Fruit fly (Drosophila melanogaster): Measurements from ENCODE around the gene CG15021.
A peak's percentile ranks its signal among the peaks of the same experiment; 100 is the strongest.

CG15021 gene

DNA sequence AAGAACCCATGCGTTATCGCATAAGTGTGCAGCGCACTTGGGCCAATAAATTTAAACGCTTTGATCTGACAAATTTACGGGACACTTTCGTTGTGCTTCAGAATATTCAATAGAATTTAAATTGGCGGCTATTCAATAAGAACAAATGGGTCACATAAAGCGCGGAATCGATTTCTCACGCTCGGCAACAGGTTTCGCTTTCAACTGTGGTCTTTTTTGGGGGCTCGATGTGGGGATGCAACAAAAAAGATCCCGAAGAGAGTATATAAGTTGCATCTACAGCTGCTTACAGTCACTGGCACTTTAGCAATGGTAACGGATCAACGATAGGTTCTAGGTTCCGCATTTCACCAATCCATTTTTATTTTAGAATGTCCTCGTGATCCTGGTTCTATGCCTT is 36.2 kb downstream of the CG15021 start, which contains the start of gene CG11349:
CG11349 (plus strand) TSS at position 301 of the 400 bp plus-strand sequence.
- TF ChIP-seq Clk (GFP tag; optimal IDR thresholded peaks at IDR 0.05) (no peak), CG1620 (GFP tag; optimal IDR thresholded peaks at IDR 0.05) (no peak), CG5204 (GFP tag; optimal IDR thresholded peaks at IDR 0.05) (no peak), bab1 (GFP tag; optimal IDR thresholded peaks at IDR 0.05) (no peak)

DNA sequence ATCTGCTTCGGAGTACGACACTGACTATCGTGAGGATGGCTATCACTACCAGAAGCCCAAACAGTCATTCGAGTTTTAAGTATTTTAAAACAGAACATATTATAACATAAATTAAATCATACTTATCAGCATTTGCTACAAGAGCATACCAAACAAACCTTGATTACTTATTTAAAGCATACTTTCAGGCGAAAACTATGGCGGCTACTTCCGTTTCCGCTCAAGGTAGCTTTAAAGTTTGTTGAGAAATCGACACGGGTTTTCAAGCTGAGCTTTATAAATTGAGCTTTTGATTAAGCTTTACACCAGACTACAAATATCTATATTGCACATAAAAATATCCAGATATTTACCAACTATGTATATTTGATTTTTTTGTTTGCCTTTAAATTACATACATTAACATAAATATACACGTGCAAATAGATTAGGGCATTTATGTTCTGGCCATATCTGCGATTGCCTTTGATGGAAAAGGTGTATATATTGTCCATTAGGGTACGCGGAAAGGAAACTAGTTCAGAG is 38.5 kb downstream of the CG15021 start:
- peak; percentile 48 for TF ChIP-seq CG7045 (GFP tag; optimal IDR thresholded peaks at IDR 0.05)
- TF ChIP-seq CG14711 (tag; optimal IDR thresholded peaks at IDR 0.05): peak; percentile 23
- TF ChIP-seq bab1 (GFP tag; optimal IDR thresholded peaks at IDR 0.05): peak; percentile 91
- no peak for TF ChIP-seq CG11617 (GFP tag; optimal IDR thresholded peaks at IDR 0.05)

dm6 chr3L:4475704-4476103 is 39.2 kb downstream of the CG15021 start:
- TF ChIP-seq cnc (optimal IDR thresholded peaks at IDR 0.05): no peak
- TF ChIP-seq Hr96 (GFP tag; optimal IDR thresholded peaks at IDR 0.05): no peak
- TF ChIP-seq toe (GFP tag; optimal IDR thresholded peaks at IDR 0.05): no peak
- TF ChIP-seq CG7045 (GFP tag; optimal IDR thresholded peaks at IDR 0.05): no peak
- no peak for TF ChIP-seq Crg-1 (GFP tag; optimal IDR thresholded peaks at IDR 0.05)
- no peak for TF ChIP-seq pad (GFP tag; optimal IDR thresholded peaks at IDR 0.05)
- no peak for TF ChIP-seq cic (GFP tag; optimal IDR thresholded peaks at IDR 0.05)
- TF ChIP-seq Clk (GFP tag; optimal IDR thresholded peaks at IDR 0.05): no peak
- no peak for TF ChIP-seq CG5204 (GFP tag; optimal IDR thresholded peaks at IDR 0.05)
- TF ChIP-seq CG12768 (GFP tag; optimal IDR thresholded peaks at IDR 0.05): no peak
- no peak for TF ChIP-seq kay (GFP tag; ENCODE audit: borderline replicate concordance)
- no peak for TF ChIP-seq ovo (GFP tag; optimal IDR thresholded peaks at IDR 0.05)
- TF ChIP-seq bab1 (GFP tag; optimal IDR thresholded peaks at IDR 0.05): no peak

dm6 chr3L:4477656-4478254 is 41.2 kb downstream of the CG15021 start:
- TF ChIP-seq cic (GFP tag; optimal IDR thresholded peaks at IDR 0.05) (no peak), Crg-1 (GFP tag; optimal IDR thresholded peaks at IDR 0.05) (no peak), CG11617 (GFP tag; optimal IDR thresholded peaks at IDR 0.05) (no peak), bab1 (GFP tag; optimal IDR thresholded peaks at IDR 0.05) (no peak), Clk (GFP tag; optimal IDR thresholded peaks at IDR 0.05) (no peak), cnc (optimal IDR thresholded peaks at IDR 0.05) (no peak), CG7045 (GFP tag; optimal IDR thresholded peaks at IDR 0.05) (no peak), toe (GFP tag; optimal IDR thresholded peaks at IDR 0.05) (no peak), ovo (GFP tag; optimal IDR thresholded peaks at IDR 0.05) (no peak), CG14711 (tag; optimal IDR thresholded peaks at IDR 0.05) (no peak), CG33017 (tag; optimal IDR thresholded peaks at IDR 0.05) (no peak), pad (GFP tag; optimal IDR thresholded peaks at IDR 0.05) (no peak), Hr96 (GFP tag; optimal IDR thresholded peaks at IDR 0.05) (no peak), tj (GFP tag; optimal IDR thresholded peaks at IDR 0.05) (no peak), kay (GFP tag; ENCODE audit: borderline replicate concordance) (no peak), Mnt (GFP tag; optimal IDR thresholded peaks at IDR 0.05) (no peak), CG7101 (tag; optimal IDR thresholded peaks at IDR 0.05) (no peak), CG5204 (GFP tag; optimal IDR thresholded peaks at IDR 0.05) (no peak)

- TF ChIP-seq kay (GFP tag; ENCODE audit: borderline replicate concordance): no peak
- TF ChIP-seq CG7101 (tag; optimal IDR thresholded peaks at IDR 0.05): no peak
- no peak for TF ChIP-seq CG5204 (GFP tag; optimal IDR thresholded peaks at IDR 0.05)
- no peak for TF ChIP-seq bab1 (GFP tag; optimal IDR thresholded peaks at IDR 0.05)
- no peak for TF ChIP-seq Clk (GFP tag; optimal IDR thresholded peaks at IDR 0.05)
- TF ChIP-seq CG11617 (GFP tag; optimal IDR thresholded peaks at IDR 0.05): no peak
- no peak for TF ChIP-seq toe (GFP tag; optimal IDR thresholded peaks at IDR 0.05)
- no peak for TF ChIP-seq CG14711 (tag; optimal IDR thresholded peaks at IDR 0.05)
- no peak for TF ChIP-seq CG1620 (GFP tag; optimal IDR thresholded peaks at IDR 0.05)
- no peak for TF ChIP-seq ovo (GFP tag; optimal IDR thresholded peaks at IDR 0.05)
- TF ChIP-seq pad (GFP tag; optimal IDR thresholded peaks at IDR 0.05): no peak
- TF ChIP-seq tj (GFP tag; optimal IDR thresholded peaks at IDR 0.05): no peak
- TF ChIP-seq CG7045 (GFP tag; optimal IDR thresholded peaks at IDR 0.05): no peak
- no peak for TF ChIP-seq cic (GFP tag; optimal IDR thresholded peaks at IDR 0.05)
- TF ChIP-seq CG33017 (tag; optimal IDR thresholded peaks at IDR 0.05): no peak
- no peak for TF ChIP-seq Crg-1 (GFP tag; optimal IDR thresholded peaks at IDR 0.05)
- no peak for TF ChIP-seq cnc (optimal IDR thresholded peaks at IDR 0.05)
- no peak for TF ChIP-seq CG12768 (GFP tag; optimal IDR thresholded peaks at IDR 0.05)
Measured at dm6 chr3L:4479938-4480337, 43.4 kb downstream of the CG15021 start, which contains the start of gene CG7465. Gene CG7465 (plus strand): TSS chr3L:4480283.

- TF ChIP-seq kay (GFP tag; ENCODE audit: borderline replicate concordance) (no peak), CG33017 (tag; optimal IDR thresholded peaks at IDR 0.05) (no peak), Mnt (GFP tag; optimal IDR thresholded peaks at IDR 0.05) (no peak), tj (GFP tag; optimal IDR thresholded peaks at IDR 0.05) (no peak), cic (GFP tag; optimal IDR thresholded peaks at IDR 0.05) (no peak), Clk (GFP tag; optimal IDR thresholded peaks at IDR 0.05) (no peak), cnc (optimal IDR thresholded peaks at IDR 0.05) (no peak), CG12768 (GFP tag; optimal IDR thresholded peaks at IDR 0.05) (no peak)
Measured at dm6 chr3L:4480764-4481163, 44.2 kb downstream of the CG15021 start.

- no peak for TF ChIP-seq CG7045 (GFP tag; optimal IDR thresholded peaks at IDR 0.05)
- no peak for TF ChIP-seq Hr96 (GFP tag; optimal IDR thresholded peaks at IDR 0.05)
- no peak for TF ChIP-seq toe (GFP tag; optimal IDR thresholded peaks at IDR 0.05)
- no peak for TF ChIP-seq cnc (optimal IDR thresholded peaks at IDR 0.05)
- TF ChIP-seq Mnt (GFP tag; optimal IDR thresholded peaks at IDR 0.05): no peak
- TF ChIP-seq tj (GFP tag; optimal IDR thresholded peaks at IDR 0.05): no peak
- no peak for TF ChIP-seq CG11617 (GFP tag; optimal IDR thresholded peaks at IDR 0.05)
- TF ChIP-seq Crg-1 (GFP tag; optimal IDR thresholded peaks at IDR 0.05): no peak
- TF ChIP-seq bab1 (GFP tag; optimal IDR thresholded peaks at IDR 0.05): no peak
- TF ChIP-seq CG12768 (GFP tag; optimal IDR thresholded peaks at IDR 0.05): no peak
- TF ChIP-seq CG7101 (tag; optimal IDR thresholded peaks at IDR 0.05): no peak
- no peak for TF ChIP-seq kay (GFP tag; ENCODE audit: borderline replicate concordance)
- no peak for TF ChIP-seq CG14711 (tag; optimal IDR thresholded peaks at IDR 0.05)
- TF ChIP-seq Clk (GFP tag; optimal IDR thresholded peaks at IDR 0.05): no peak
- no peak for TF ChIP-seq ovo (GFP tag; optimal IDR thresholded peaks at IDR 0.05)
- TF ChIP-seq CG33017 (tag; optimal IDR thresholded peaks at IDR 0.05): no peak
- no peak for TF ChIP-seq pad (GFP tag; optimal IDR thresholded peaks at IDR 0.05)
- TF ChIP-seq CG1620 (GFP tag; optimal IDR thresholded peaks at IDR 0.05): no peak
- TF ChIP-seq CG5204 (GFP tag; optimal IDR thresholded peaks at IDR 0.05): no peak
- no peak for TF ChIP-seq cic (GFP tag; optimal IDR thresholded peaks at IDR 0.05)
Measured at dm6 chr3L:4482509-4482908, 46.0 kb downstream of the CG15021 start, which contains the start of gene CG11350. Gene CG11350 (plus strand): TSS chr3L:4482809.
